Worm (Caenorhabditis elegans) whole organism, young adult: Measurements from ENCODE around the gene Y51H7BR.7.

Source experiments
- Y79H2A.3 ChIP-seq: fragments of 200-800 bp; sonication (Bioruptor generic); conservative IDR thresholded peaks from 2 replicates; pipeline ENCODE4 v1.3.6; 2022; ENCODE audit warnings: missing genetic modification reagents, missing genetic modification characterization, missing compliant biosample characterization
- ets-4 ChIP-seq: fragments of 200-800 bp; sonication (Bioruptor generic); optimal IDR thresholded peaks from 2 replicates; lab custom pipeline; 2018; ENCODE audit warnings: mild to moderate bottlenecking, missing genetic modification characterization, missing compliant biosample characterization

- TF ChIP-seq ets-4 (no peak), Y79H2A.3 (no peak)
Measured at ce11 chrII:1473481-1473880, 51.9 kb downstream of the Y51H7BR.7 start, which contains the start of gene H17B01.5.
